Fruit fly (Drosophila melanogaster) whole organism, wandering third instar larva: ENCODE results near the gene Vha100-1.

ENCODE experiments used
- Abd-B ChIP-seq: fragments of >200 bp; optimal IDR thresholded peaks from 2 replicates; lab custom pipeline; 2017; ENCODE audit warnings: missing biosample characterization, missing genetic modification characterization
- CG32264 ChIP-seq: fragments of 200-800 bp; sonication (Bioruptor generic); optimal IDR thresholded peaks from 2 replicates; lab custom pipeline; 2016; ENCODE audit warnings: missing biosample characterization, missing genetic modification characterization
- CG9705 ChIP-seq: fragments of 200-800 bp; sonication (Bioruptor generic); optimal IDR thresholded peaks from 2 replicates; lab custom pipeline; 2018; ENCODE audit warnings: missing biosample characterization, mild to moderate bottlenecking, missing genetic modification characterization
- CrebA ChIP-seq: fragments of 200-800 bp; sonication (Bioruptor generic); optimal IDR thresholded peaks from 2 replicates; lab custom pipeline; 2016; ENCODE audit warnings: missing biosample characterization, mild to moderate bottlenecking, missing genetic modification characterization, borderline replicate concordance
- Dfd ChIP-seq: fragments of >200 bp; optimal IDR thresholded peaks from 2 replicates; lab custom pipeline; 2017; ENCODE audit warnings: missing biosample characterization, missing genetic modification characterization
- Dif ChIP-seq: fragments of 200-275, 200-300 bp; sonication (Bioruptor generic); optimal IDR thresholded peaks from 2 replicates; lab custom pipeline; 2018; ENCODE audit warnings: missing biosample characterization, missing genetic modification characterization; ENCODE audit not compliant: partially characterized antibody
- GATAd ChIP-seq: sonication (Bioruptor generic); optimal IDR thresholded peaks from 2 replicates; lab custom pipeline; 2016; ENCODE audit warnings: missing biosample characterization, missing genetic modification characterization
- HLH106 ChIP-seq: fragments of 200-800 bp; optimal IDR thresholded peaks from 3 replicates; lab custom pipeline; 2019; ENCODE audit warnings: missing biosample characterization, mild to moderate bottlenecking, missing genetic modification characterization, moderate library complexity
- Hnf4 ChIP-seq: fragments of 200-800 bp; sonication (Bioruptor generic); optimal IDR thresholded peaks from 2 replicates; lab custom pipeline; 2016; ENCODE audit warnings: missing biosample characterization, mild to moderate bottlenecking, missing genetic modification characterization
- Hr78 ChIP-seq: fragments of >200 bp; optimal IDR thresholded peaks from 2 replicates; lab custom pipeline; 2017; ENCODE audit warnings: missing biosample characterization, missing genetic modification characterization
- Hr83 ChIP-seq: fragments of 200-300 bp; sonication (Bioruptor generic); optimal IDR thresholded peaks from 2 replicates; lab custom pipeline; 2016; ENCODE audit warnings: missing biosample characterization, mild to moderate bottlenecking, missing genetic modification characterization, moderate library complexity; ENCODE audit not compliant: poor library complexity, severe bottlenecking
- Jra ChIP-seq: sonication (Bioruptor generic); optimal IDR thresholded peaks from 2 replicates; lab custom pipeline; 2016; ENCODE audit warnings: missing biosample characterization, missing genetic modification characterization
- Mio ChIP-seq: sonication (Bioruptor generic); optimal IDR thresholded peaks from 2 replicates; lab custom pipeline; 2016; ENCODE audit warnings: missing biosample characterization, missing genetic modification characterization
- Myc ChIP-seq: fragments of >200 bp; optimal IDR thresholded peaks from 2 replicates; lab custom pipeline; 2017
- N ChIP-seq: fragments of >200 bp; optimal IDR thresholded peaks from 2 replicates; lab custom pipeline; 2018; ENCODE audit warnings: missing biosample characterization, missing external identifiers, missing genetic modification characterization
- OdsH ChIP-seq: fragments of 200-800 bp; sonication (Bioruptor generic); optimal IDR thresholded peaks from 2 replicates; lab custom pipeline; 2016; ENCODE audit warnings: missing biosample characterization, mild to moderate bottlenecking, missing genetic modification characterization
- Rel ChIP-seq, 2 experiments: fragments of 200-800 bp; sonication (Bioruptor generic) in 1 of 2; optimal IDR thresholded peaks; 2 replicates in 1 of 2; 3 replicates in 1 of 2; lab custom pipeline; 2016 to 2019; ENCODE audit warnings: mild to moderate bottlenecking in 2 of 2, missing biosample characterization in 2 of 2, missing genetic modification characterization in 2 of 2, moderate library complexity in 1 of 2
- Sp1 ChIP-seq: fragments of 200-800 bp; sonication (Bioruptor generic); optimal IDR thresholded peaks from 3 replicates; lab custom pipeline; 2019; ENCODE audit warnings: missing biosample characterization, mild to moderate bottlenecking, missing genetic modification characterization, moderate library complexity
- br ChIP-seq: fragments of 200-800 bp; sonication (Bioruptor generic); optimal IDR thresholded peaks from 2 replicates; lab custom pipeline; 2016; ENCODE audit warnings: missing biosample characterization, missing genetic modification characterization
- brk ChIP-seq: fragments of 200-800 bp; sonication (Bioruptor generic); optimal IDR thresholded peaks from 2 replicates; lab custom pipeline; 2016; ENCODE audit warnings: missing biosample characterization, mild to moderate bottlenecking, missing genetic modification characterization
- dl ChIP-seq, 2 experiments: fragments of 175-275, 200-275 bp in 1 of 2; fragments of 200-275 bp in 1 of 2; sonication (Bioruptor generic); optimal IDR thresholded peaks; lab custom pipeline; 2018; ENCODE audit warnings: mild to moderate bottlenecking in 2 of 2, missing biosample characterization in 2 of 2, missing genetic modification characterization in 2 of 2, moderate library complexity in 2 of 2; ENCODE audit not compliant: partially characterized antibody in 2 of 2, insufficient read depth in 1 of 2
- dmrt93B ChIP-seq: fragments of 200-800 bp; sonication (Bioruptor generic); optimal IDR thresholded peaks from 2 replicates; lab custom pipeline; 2018; ENCODE audit warnings: missing biosample characterization, mild to moderate bottlenecking, missing genetic modification characterization
- dsf ChIP-seq: sonication (Bioruptor generic); optimal IDR thresholded peaks from 2 replicates; lab custom pipeline; 2016; ENCODE audit warnings: missing biosample characterization, missing genetic modification characterization, borderline replicate concordance
- ey ChIP-seq: fragments of 200-800 bp; sonication (Bioruptor generic); optimal IDR thresholded peaks from 2 replicates; lab custom pipeline; 2016; ENCODE audit warnings: missing biosample characterization, missing genetic modification characterization
- foxo ChIP-seq, 2 experiments: fragments of 200-800 bp; sonication (Bioruptor generic); optimal IDR thresholded peaks; 2 replicates in 1 of 2; 3 replicates in 1 of 2; lab custom pipeline; 2016 to 2017; ENCODE audit warnings: missing biosample characterization in 2 of 2, missing genetic modification characterization in 2 of 2
- fru ChIP-seq: fragments of 200-800 bp; sonication (Bioruptor generic); optimal IDR thresholded peaks from 3 replicates; lab custom pipeline; 2016; ENCODE audit warnings: missing biosample characterization, mild to moderate bottlenecking, missing genetic modification characterization
- h ChIP-seq: fragments of 200-800 bp; sonication (Bioruptor generic); optimal IDR thresholded peaks from 3 replicates; lab custom pipeline; 2016; ENCODE audit warnings: missing biosample characterization, mild to moderate bottlenecking, missing genetic modification characterization
- jim ChIP-seq: fragments of 175-275, 200-325 bp; sonication (Bioruptor generic); optimal IDR thresholded peaks from 2 replicates; lab custom pipeline; 2016; ENCODE audit warnings: missing biosample characterization, mild to moderate bottlenecking, missing genetic modification characterization
- lola ChIP-seq: fragments of >200 bp; optimal IDR thresholded peaks from 2 replicates; lab custom pipeline; 2017; ENCODE audit warnings: missing biosample characterization, missing genetic modification characterization
- psq ChIP-seq: fragments of 200-800 bp; sonication (Bioruptor generic); optimal IDR thresholded peaks from 3 replicates; lab custom pipeline; 2017; ENCODE audit warnings: missing biosample characterization, mild to moderate bottlenecking, missing genetic modification characterization, moderate library complexity
- rgr ChIP-seq: fragments of 200-800 bp; sonication (Bioruptor generic); optimal IDR thresholded peaks from 3 replicates; lab custom pipeline; 2016; ENCODE audit warnings: missing biosample characterization, mild to moderate bottlenecking, missing genetic modification characterization
- sage ChIP-seq: fragments of 200-800 bp; sonication (Bioruptor generic); optimal IDR thresholded peaks from 2 replicates; lab custom pipeline; 2016; ENCODE audit warnings: missing biosample characterization, mild to moderate bottlenecking, missing genetic modification characterization
- sv ChIP-seq: fragments of 200-800 bp; sonication (Bioruptor generic); optimal IDR thresholded peaks from 3 replicates; lab custom pipeline; 2016; ENCODE audit warnings: missing biosample characterization, missing genetic modification characterization
- tai ChIP-seq: sonication (Bioruptor generic); optimal IDR thresholded peaks from 2 replicates; lab custom pipeline; 2016; ENCODE audit warnings: missing biosample characterization, missing genetic modification characterization
- usp ChIP-seq: fragments of >200 bp; optimal IDR thresholded peaks from 2 replicates; lab custom pipeline; 2017; ENCODE audit warnings: missing biosample characterization, missing genetic modification characterization
- woc ChIP-seq: sonication (Bioruptor generic); optimal IDR thresholded peaks from 2 replicates; lab custom pipeline; 2016; ENCODE audit warnings: missing biosample characterization, mild to moderate bottlenecking, missing genetic modification characterization

Vha100-1 gene

dm6 chr3R:29086896-29087295 is 44.1 kb upstream of the Vha100-1 start:
- TF ChIP-seq foxo (GFP tag; optimal IDR thresholded peaks at IDR 0.05; lab: Kevin White, UChicago), result no peak
- TF ChIP-seq dl (GFP tag; optimal IDR thresholded peaks at IDR 0.05; lab: Kevin White, UChicago; ENCODE audit: insufficient read depth in 1 of 2, partially characterized antibody in 2 of 2), result no peak
- TF ChIP-seq brk (GFP tag; lab: Kevin White, UChicago), result no peak
- TF ChIP-seq usp (GFP tag; lab: Kevin White, UChicago), result no peak
- TF ChIP-seq Mio (GFP tag; lab: Kevin White, UChicago), result no peak
- TF ChIP-seq sage (GFP tag; lab: Kevin White, UChicago), result no peak
- no peak for TF ChIP-seq Hnf4 (GFP tag; lab: Kevin White, UChicago)
- TF ChIP-seq Dif (GFP tag; lab: Kevin White, UChicago), result no peak
- TF ChIP-seq Abd-B (GFP tag; lab: Kevin White, UChicago), result no peak
- TF ChIP-seq dsf (GFP tag; lab: Kevin White, UChicago), result no peak
- no peak for TF ChIP-seq h
- no peak for TF ChIP-seq CG32264 (GFP tag; lab: Kevin White, UChicago)
- no peak for TF ChIP-seq HLH106
- no peak for TF ChIP-seq fru (GFP tag; lab: Kevin White, UChicago)
- no peak for TF ChIP-seq Rel (GFP tag; optimal IDR thresholded peaks at IDR 0.05; lab: Kevin White, UChicago)
- TF ChIP-seq Rel (tag; optimal IDR thresholded peaks at IDR 0.05; lab: Kevin White, UChicago), result no peak
- TF ChIP-seq N (GFP tag; lab: Kevin White, UChicago), result no peak
- no peak for TF ChIP-seq dmrt93B
- no peak for TF ChIP-seq GATAd (GFP tag; lab: Kevin White, UChicago)
- no peak for TF ChIP-seq Hr83 (GFP tag; lab: Kevin White, UChicago)

- TF ChIP-seq OdsH (no peak), Dfd (GFP tag; lab: Kevin White, UChicago) (no peak), ey (no peak), GATAd (GFP tag; lab: Kevin White, UChicago) (no peak), dmrt93B (no peak), sv (GFP tag; lab: Kevin White, UChicago) (no peak), Mio (GFP tag; lab: Kevin White, UChicago) (no peak), Hnf4 (GFP tag; lab: Kevin White, UChicago) (no peak), tai (no peak)
These were observed 43.7 kb upstream of the Vha100-1 start for dm6 chr3R:29087302-29087782.

- peak; percentile 26 for TF ChIP-seq GATAd (GFP tag; lab: Kevin White, UChicago)
- peak; percentile 82 for TF ChIP-seq psq (GFP tag; lab: Kevin White, UChicago)
- TF ChIP-seq Abd-B (GFP tag; lab: Kevin White, UChicago), result no peak
- no peak for TF ChIP-seq woc (GFP tag; lab: Kevin White, UChicago)
- no peak for TF ChIP-seq Jra
- TF ChIP-seq h, result peak; percentile 1
- TF ChIP-seq Hr78 (GFP tag; lab: Kevin White, UChicago), result no peak
- TF ChIP-seq dmrt93B, result no peak
- no peak for TF ChIP-seq sv (GFP tag; lab: Kevin White, UChicago)
- no peak for TF ChIP-seq dsf (GFP tag; lab: Kevin White, UChicago)
- peak; percentile 12 for TF ChIP-seq br (GFP tag; lab: Kevin White, UChicago)
- no peak for TF ChIP-seq Dfd (GFP tag; lab: Kevin White, UChicago)
- no peak for TF ChIP-seq N (GFP tag; lab: Kevin White, UChicago)
These were observed 43.0 kb upstream of the Vha100-1 start for dm6 chr3R:29087926-29088487.

DNA sequence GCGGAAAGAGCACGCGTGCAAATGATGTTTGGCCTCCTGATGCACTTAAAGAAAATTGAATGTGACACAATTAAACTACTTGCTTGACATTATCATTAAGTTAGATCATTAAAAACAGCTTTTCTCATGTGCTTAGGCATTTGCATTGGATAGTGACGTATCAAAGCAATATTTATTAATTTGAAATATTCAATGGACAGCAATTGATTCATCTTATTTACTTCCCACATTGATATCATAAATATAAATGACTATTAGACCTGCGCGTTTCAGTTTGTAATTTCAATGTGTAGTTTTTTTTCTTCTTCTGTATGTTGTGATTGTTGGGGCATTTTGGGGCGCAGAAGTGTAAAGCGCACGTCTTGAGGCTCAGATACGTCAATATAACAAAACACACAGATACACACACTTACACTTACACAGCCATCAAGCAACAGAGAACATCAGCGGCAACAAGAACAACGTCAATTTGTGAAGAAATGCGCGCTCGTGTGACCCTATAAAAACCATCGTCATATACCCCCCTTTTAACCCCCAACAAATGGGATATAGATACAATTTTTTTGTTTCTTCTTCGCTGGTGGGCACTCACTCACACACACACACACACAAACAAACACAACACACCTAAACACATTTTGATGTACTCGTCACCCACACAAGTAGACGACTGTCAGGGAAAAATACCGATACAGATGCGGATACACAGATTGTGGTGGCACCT is 41.9 kb upstream of the Vha100-1 start:
- no peak for TF ChIP-seq CrebA (GFP tag; lab: Kevin White, UChicago)
- peak; percentile 45 for TF ChIP-seq dmrt93B
- TF ChIP-seq Hr78 (GFP tag; lab: Kevin White, UChicago), result no peak
- TF ChIP-seq jim (GFP tag; lab: Kevin White, UChicago), result no peak
- no peak for TF ChIP-seq tai
- TF ChIP-seq N (GFP tag; lab: Kevin White, UChicago), result no peak
- TF ChIP-seq h, result peak; percentile 64
- TF ChIP-seq OdsH, result peak; percentile 47
- no peak for TF ChIP-seq Myc (lab: Kevin White, UChicago)
- TF ChIP-seq br (GFP tag; lab: Kevin White, UChicago), result peak; percentile 33
- no peak for TF ChIP-seq lola (GFP tag; lab: Kevin White, UChicago)
- peak; percentile 36 for TF ChIP-seq rgr (GFP tag; lab: Kevin White, UChicago)
- TF ChIP-seq CG9705 (GFP tag; lab: Kevin White, UChicago), result no peak
- peak; percentile 52 for TF ChIP-seq sv (GFP tag; lab: Kevin White, UChicago)
- TF ChIP-seq Hnf4 (GFP tag; lab: Kevin White, UChicago), result no peak
- peak; percentile 54 for TF ChIP-seq HLH106
- no peak for TF ChIP-seq psq (GFP tag; lab: Kevin White, UChicago)
- peak; percentile 37 for TF ChIP-seq Sp1 (GFP tag; lab: Kevin White, UChicago)
- no peak for TF ChIP-seq CG32264 (GFP tag; lab: Kevin White, UChicago)
- TF ChIP-seq fru (GFP tag; lab: Kevin White, UChicago), result peak; percentile 62
- no peak for TF ChIP-seq Hr83 (GFP tag; lab: Kevin White, UChicago)
- peak in 1 of 2 experiments; percentile 58 for TF ChIP-seq foxo (GFP tag; optimal IDR thresholded peaks at IDR 0.05; lab: Kevin White, UChicago)
- no peak for TF ChIP-seq Rel (GFP tag; optimal IDR thresholded peaks at IDR 0.05; lab: Kevin White, UChicago)
- no peak for TF ChIP-seq Rel (tag; optimal IDR thresholded peaks at IDR 0.05; lab: Kevin White, UChicago)
- TF ChIP-seq woc (GFP tag; lab: Kevin White, UChicago), result peak; percentile 56
- TF ChIP-seq Dfd (GFP tag; lab: Kevin White, UChicago), result peak; percentile 47
- no peak for TF ChIP-seq Abd-B (GFP tag; lab: Kevin White, UChicago)
- TF ChIP-seq Dif (GFP tag; lab: Kevin White, UChicago), result no peak
- no peak for TF ChIP-seq brk (GFP tag; lab: Kevin White, UChicago)
- TF ChIP-seq sage (GFP tag; lab: Kevin White, UChicago), result peak; percentile 17
